Worm (Caenorhabditis elegans) whole organism, L4/young adult: ENCODE measurements around the gene F13H8.6.

Source experiments
- W03F9.2 ChIP-seq: fragments of 150-350 bp; optimal IDR thresholded peaks from 2 replicates; lab custom pipeline; 2014; ENCODE audit warnings: missing biosample characterization, missing genetic modification characterization
- dao-5 ChIP-seq: sonication (generic microtip); optimal IDR thresholded peaks from 2 replicates; lab custom pipeline; 2016; ENCODE audit warnings: missing genotype, missing genetic modification characterization, moderate library complexity, missing compliant biosample characterization
- him-1 ChIP-seq: sonication (generic microtip); optimal IDR thresholded peaks from 2 replicates; lab custom pipeline; 2016; ENCODE audit warnings: missing genotype, missing genetic modification reagents, missing genetic modification characterization, missing compliant biosample characterization

The F13H8.6 gene

DNA sequence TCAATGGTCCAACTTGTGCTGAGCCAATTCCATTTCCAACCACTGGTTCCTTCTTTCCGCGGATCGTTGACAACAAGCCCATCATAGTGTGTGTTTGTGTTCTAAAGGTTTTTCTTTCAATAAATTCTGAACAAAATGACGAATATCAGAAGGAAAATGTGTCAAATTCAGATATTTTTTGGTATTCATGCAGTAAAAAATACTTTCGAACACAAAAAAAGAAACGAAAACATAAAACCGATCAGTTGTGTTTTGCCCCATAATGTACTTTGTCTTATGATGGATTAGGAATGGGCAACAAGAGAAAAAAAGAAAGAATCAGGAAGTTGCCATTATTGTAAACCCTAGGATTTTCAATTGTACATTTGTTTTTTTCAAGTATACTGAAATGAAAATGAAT is 22.4 kb upstream of the F13H8.6 start, which contains the start of gene glb-10:
Gene glb-10 (minus strand): TSS at position 101 of the 400 bp plus-strand sequence.
- no peak for TF ChIP-seq dao-5 (tag; lab: Kevin White, UChicago)

DNA sequence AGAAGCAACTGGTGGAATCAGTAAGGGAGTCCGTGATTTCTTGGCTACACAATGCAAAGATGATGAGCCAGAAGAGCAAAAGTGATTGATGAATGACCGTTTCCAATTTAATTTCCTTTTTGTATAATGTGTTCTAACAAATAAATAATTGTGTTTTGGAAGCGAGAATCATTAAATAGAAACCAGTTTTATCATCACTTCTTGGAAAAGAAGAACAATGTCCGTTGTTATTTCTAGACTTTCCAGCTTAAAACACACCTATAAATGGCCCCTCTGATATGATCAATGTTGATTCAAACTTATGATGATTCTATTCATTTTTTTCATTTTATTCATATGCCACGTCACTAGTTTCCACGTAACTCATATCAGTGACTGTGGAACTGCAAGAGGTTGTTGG is 19.4 kb upstream of the F13H8.6 start, which contains the start of gene C29F5.8:
Gene C29F5.8 (plus strand): TSS at position 301 of the 400 bp plus-strand sequence.
- TF ChIP-seq him-1 (tag; lab: Kevin White, UChicago) (no peak), dao-5 (tag; lab: Kevin White, UChicago) (no peak), W03F9.2 (tag; lab: Kevin White, UChicago) (no peak)

DNA sequence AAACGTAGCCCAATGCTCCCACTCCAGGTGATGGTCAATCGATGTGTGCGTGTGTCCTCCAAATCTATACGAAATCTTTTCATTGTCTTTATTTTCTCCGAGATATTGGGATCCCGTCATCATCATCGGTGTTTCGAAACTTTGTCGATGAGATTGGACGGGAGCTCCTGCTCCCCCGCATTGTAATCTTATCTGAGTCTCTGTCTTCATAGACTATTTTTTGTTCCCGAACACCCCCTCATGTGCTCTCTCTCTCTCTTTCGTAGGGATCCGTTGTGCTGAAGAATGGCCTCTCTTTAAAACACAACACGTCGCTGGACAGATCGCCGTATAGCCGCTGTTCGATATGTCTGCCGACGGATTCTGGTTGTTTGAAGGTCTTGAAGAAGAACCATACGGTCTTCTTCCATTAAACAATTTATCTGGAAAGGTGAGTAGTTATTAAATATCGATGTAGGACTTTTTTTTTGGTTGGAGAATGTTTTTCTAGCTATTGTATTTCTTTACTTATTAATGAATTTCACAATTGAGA is 16.5 kb upstream of the F13H8.6 start, which contains the start of gene C29F5.1:
Gene C29F5.1 (plus strand): TSS at position 317 of the 532 bp plus-strand sequence.
- TF ChIP-seq dao-5 (tag; lab: Kevin White, UChicago) (no peak), W03F9.2 (tag; lab: Kevin White, UChicago) (no peak), him-1 (tag; lab: Kevin White, UChicago) (no peak)

DNA sequence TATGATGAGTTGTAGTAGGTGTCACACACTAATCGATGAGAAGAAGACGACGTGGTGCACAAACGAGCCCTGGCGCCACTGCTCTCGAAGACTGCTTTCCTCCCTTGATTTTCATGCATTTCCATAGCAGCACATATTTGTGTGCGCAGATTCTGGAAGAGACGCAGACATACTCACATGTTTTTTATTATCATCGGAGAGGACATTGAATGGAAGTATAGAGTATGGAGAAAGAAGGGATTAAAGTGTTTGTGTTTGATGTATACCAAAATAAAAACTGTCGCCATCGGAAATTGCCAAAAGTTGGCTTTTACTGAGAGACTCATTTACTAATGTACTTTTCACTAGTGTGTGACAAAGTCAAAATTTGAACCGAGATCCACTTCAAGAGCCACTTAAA is 7.5 kb upstream of the F13H8.6 start, which contains the start of gene mps-1:
Gene mps-1 (minus strand): TSS at position 101 of the 400 bp plus-strand sequence.
- TF ChIP-seq dao-5 (tag; lab: Kevin White, UChicago), result no peak
- TF ChIP-seq him-1 (tag; lab: Kevin White, UChicago), result no peak
- no peak for TF ChIP-seq W03F9.2 (tag; lab: Kevin White, UChicago)

DNA sequence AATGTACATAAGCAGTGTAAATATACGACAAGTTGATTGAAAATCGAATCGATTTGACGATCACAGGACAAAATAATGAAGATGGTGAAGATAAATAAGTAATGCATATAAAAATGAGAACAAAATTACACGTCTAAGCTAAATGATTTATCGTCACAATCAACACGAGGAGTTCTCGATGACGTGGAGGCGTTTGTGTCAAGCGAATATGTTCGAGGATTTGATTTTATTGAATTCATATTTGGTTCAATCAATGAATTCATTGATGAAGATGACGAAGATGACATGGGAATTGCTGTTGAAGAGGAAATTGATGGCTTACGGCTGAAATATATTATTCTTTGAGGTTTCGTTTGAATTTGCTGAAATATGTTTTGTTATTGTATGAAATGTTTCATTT is 5.8 kb upstream of the F13H8.6 start, which contains the start of gene nyn-3:
Gene nyn-3 (minus strand): TSS at position 101 of the 400 bp plus-strand sequence.
- TF ChIP-seq him-1 (tag; lab: Kevin White, UChicago) (no peak), W03F9.2 (tag; lab: Kevin White, UChicago) (no peak), dao-5 (tag; lab: Kevin White, UChicago) (no peak)

DNA sequence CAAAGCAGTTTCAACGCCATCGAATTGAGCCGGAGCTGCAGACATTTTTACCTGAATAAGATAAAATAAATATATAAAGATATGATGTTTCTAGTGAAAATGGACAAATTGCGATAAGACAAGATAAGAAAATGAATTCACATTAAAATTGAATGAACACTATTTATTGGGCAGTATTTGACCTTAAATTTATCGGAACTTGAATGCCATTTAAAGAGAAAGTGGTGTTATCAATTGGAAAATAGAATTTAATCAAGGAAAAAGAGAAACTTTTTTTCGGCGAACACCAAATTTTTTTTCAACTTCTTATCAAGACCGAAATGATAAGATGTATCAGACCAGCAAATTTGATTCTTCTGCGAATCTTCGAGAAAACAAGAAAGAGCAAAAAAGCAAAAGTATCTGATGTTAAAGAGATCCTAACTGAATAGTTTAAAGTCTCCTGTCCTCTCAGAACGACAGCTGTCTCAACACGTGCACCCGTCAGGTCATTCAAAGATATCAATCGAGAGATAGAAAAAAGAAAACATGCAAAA is 3.4 kb upstream of the F13H8.6 start, which contains the start of gene upb-1:
Gene upb-1 (minus strand): TSS at position 51 of the 536 bp plus-strand sequence.
- TF ChIP-seq him-1 (tag; lab: Kevin White, UChicago) (no peak), W03F9.2 (tag; lab: Kevin White, UChicago) (no peak), dao-5 (tag; lab: Kevin White, UChicago) (no peak)

DNA sequence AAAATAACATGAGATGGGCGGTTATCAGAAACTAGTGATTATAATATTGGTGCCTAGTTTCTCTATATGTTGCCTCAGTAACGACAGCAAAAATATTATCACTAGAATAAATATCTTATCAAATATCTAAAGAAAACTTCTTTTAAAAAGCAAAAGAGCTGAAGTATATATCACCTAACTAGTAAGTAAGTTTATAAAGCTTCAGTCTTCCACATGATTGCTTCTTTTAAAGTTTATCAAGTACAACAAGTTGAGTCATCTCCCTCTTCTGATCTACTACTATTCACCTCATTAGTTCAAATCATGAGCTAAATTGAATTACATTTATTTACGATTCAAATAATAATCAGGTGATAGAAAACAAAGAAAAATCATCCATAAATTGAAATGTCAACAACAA is 1.3 kb upstream of the F13H8.6 start:
- TF ChIP-seq W03F9.2 (tag; lab: Kevin White, UChicago), result no peak
- no peak for TF ChIP-seq him-1 (tag; lab: Kevin White, UChicago)
- no peak for TF ChIP-seq dao-5 (tag; lab: Kevin White, UChicago)

DNA sequence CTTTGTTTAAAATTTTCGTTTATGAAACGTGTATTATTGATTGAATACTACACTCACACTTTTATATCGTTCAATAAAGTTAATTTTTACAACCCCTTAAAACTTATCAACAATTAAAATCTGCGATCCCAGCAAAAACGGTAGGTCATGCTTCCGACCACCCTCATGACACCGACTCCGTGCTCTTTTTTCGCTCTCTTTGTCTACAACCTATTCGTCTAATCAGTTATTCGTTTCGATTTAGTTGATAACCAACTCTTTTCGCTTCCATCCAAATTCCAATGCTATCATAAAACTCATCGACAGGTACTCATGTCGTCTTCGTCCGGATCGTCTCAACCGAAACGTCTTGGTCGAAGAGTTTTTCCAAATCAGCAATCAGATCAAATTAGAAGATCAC is 3.7 kb downstream of the F13H8.6 start, which contains the start of gene F13H8.1:
Gene F13H8.1 (plus strand): TSS at position 311 of the 400 bp plus-strand sequence.
- TF ChIP-seq W03F9.2 (tag; lab: Kevin White, UChicago), result no peak
- TF ChIP-seq him-1 (tag; lab: Kevin White, UChicago), result no peak
- TF ChIP-seq dao-5 (tag; lab: Kevin White, UChicago), result no peak

DNA sequence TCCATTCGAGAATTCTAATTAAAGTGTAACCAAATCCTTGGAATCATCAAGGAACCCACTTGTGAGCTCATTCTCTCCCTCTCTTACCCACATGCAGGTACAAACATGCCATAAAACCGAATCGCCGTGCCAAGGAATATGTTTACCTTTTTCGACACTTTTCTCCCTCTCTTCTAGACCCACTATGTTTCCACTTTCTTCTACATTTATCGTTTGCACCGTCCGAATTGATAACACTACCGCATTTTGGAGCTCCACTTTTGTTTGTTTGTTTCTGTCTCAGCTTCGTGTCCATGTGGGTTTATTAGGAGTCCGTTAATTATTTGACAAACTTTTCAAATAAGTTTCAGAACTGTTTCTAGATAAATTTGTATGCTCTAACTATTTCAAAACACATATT is 4.9 kb downstream of the F13H8.6 start:
- TF ChIP-seq him-1 (tag; lab: Kevin White, UChicago) (no peak), W03F9.2 (tag; lab: Kevin White, UChicago) (no peak), dao-5 (tag; lab: Kevin White, UChicago) (no peak)

DNA sequence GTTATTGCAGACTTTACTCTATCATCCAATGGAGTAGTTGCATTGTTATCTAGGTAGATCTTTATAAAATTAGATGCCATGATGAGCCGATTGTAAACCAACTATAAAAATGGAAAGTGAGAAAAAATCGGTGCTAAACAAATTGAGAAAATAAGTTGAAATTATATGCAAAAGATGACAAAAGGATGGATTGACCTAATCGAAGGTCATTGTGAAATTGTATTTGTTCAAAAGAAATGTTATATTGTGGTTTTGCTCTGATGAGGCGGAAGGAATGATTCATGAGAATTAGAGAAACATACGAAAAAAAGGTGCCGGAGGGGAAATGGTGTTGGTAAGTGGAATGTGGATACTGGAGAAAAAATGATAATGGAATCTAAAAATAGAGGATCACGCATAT is 5.8 kb downstream of the F13H8.6 start, which contains the start of gene scly-1:
Gene scly-1 (minus strand): TSS at position 101 of the 400 bp plus-strand sequence.
- TF ChIP-seq him-1 (tag; lab: Kevin White, UChicago), result no peak

DNA sequence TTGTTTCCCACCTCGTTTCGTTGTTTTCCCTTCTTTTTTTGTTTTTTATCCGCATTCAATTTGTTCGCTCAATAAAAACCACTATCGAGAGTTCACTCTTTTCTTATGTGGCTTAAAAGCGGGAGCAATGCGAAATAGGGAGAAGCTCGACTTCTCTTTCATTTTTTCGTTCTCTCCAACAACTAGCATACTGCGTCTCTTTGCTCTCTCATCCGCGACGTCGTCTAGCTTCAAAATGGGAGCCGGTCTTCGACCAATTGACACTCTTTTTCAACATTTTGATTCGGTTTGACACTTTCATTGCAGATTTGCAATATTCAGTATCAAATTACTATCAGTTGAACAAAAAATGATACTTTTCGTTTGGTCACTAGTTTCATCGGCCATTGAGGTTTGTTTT is 12.8 kb downstream of the F13H8.6 start, which contains the start of gene bpl-1:
Gene bpl-1 (plus strand): TSS at position 301 of the 400 bp plus-strand sequence.
- TF ChIP-seq him-1 (tag; lab: Kevin White, UChicago) (no peak), dao-5 (tag; lab: Kevin White, UChicago) (no peak), W03F9.2 (tag; lab: Kevin White, UChicago) (no peak)

DNA sequence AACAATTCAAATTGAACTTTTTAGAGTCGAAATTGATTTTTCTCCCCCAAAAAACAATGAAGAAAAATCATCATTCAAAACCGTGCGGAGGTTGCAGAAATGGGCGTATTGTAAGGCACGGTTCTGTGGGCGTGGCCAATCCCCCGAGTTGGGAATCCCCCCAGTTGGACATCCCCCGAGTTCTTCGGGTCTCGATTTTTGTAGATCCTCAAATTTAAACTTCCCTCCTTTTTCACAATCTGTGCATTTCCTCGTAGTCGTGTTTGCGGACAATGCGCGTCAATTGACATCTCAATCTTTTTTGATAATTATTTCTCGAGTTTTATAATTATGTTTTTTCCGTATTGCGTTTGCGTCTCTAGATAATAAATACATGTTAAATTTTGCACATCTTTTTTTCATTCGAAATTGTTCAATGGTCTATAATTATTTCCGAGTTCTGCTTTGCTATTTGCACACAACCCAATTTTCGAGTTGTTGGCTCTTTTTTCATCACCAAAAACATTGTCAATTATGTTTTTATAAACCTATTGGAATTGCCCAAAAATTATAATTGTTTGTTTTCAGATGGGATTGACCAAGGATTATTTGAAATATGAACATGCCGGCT is 16.9 kb downstream of the F13H8.6 start, which contains the start of gene F13H8.2:
Gene F13H8.2 (plus strand): TSS at position 560 of the 610 bp plus-strand sequence.
- no peak for TF ChIP-seq him-1 (tag; lab: Kevin White, UChicago)
- TF ChIP-seq W03F9.2 (tag; lab: Kevin White, UChicago), result peak; percentile 29

DNA sequence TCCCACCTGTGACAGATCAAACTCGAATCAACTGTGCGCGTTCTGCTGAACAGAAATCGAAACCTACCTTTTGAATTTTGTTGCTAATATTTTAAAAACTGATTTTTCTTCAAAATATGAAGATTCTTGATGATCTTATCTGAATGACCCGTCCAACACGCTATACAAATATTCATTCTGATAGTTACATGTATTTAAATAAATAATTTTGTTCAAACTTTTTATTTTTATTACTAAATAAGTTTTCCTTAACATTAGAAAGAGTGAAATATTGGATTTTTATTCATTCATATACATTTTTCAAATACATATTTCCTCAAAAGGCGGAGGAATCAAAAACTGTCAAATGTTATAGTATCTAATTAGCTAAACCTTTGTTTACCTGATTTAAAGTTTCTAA is 18.8 kb downstream of the F13H8.6 start, which contains the start of gene F13H8.8:
Gene F13H8.8 (minus strand): TSS at position 101 of the 400 bp plus-strand sequence.
- TF ChIP-seq W03F9.2 (tag; lab: Kevin White, UChicago), result no peak
